Fruit fly (Drosophila melanogaster) ovary, adult (tissue): ENCODE measurements around the gene CG33642.

ENCODE experiments used
- CG17801 ChIP-seq: fragments of 200-800 bp; optimal IDR thresholded peaks from 2 replicates; lab custom pipeline; 2019; ENCODE audit warnings: missing biosample characterization, mild to moderate bottlenecking, missing genetic modification characterization, moderate library complexity; ENCODE audit not compliant: partially characterized antibody

CG33642 gene

dm6 chr2L:13550488-13551033 lies 20.8 kb downstream of the CG33642 start:
- no peak for TF ChIP-seq CG17801 (GFP tag; lab: Kevin White, UChicago)

- TF ChIP-seq CG17801 (GFP tag; lab: Kevin White, UChicago) = no peak
Measured at dm6 chr2L:13552686-13553085, 22.9 kb downstream of the CG33642 start.

- no peak for TF ChIP-seq CG17801 (GFP tag; lab: Kevin White, UChicago)
Measured at dm6 chr2L:13554547-13555159, 24.9 kb downstream of the CG33642 start.

- TF ChIP-seq CG17801 (GFP tag; lab: Kevin White, UChicago) = no peak
Measured at dm6 chr2L:13555397-13555796, 25.6 kb downstream of the CG33642 start.

dm6 chr2L:13568938-13569337 lies 39.2 kb downstream of the CG33642 start:
- no peak for TF ChIP-seq CG17801 (GFP tag; lab: Kevin White, UChicago)

- TF ChIP-seq CG17801 (GFP tag; lab: Kevin White, UChicago) = no peak
Measured at dm6 chr2L:13570016-13570415, 40.2 kb downstream of the CG33642 start.

dm6 chr2L:13570982-13571426 lies 41.2 kb downstream of the CG33642 start:
- TF ChIP-seq CG17801 (GFP tag; lab: Kevin White, UChicago) = peak; percentile 56

dm6 chr2L:13571791-13572451 lies 42.1 kb downstream of the CG33642 start:
- peak; percentile 54 for TF ChIP-seq CG17801 (GFP tag; lab: Kevin White, UChicago)
